Worm (Caenorhabditis elegans) whole organism, L2 larva: ENCODE data around the gene C07G1.15.

Experiments used
- R02D3.7 ChIP-seq: fragments of 150-350 bp; optimal IDR thresholded peaks from 2 replicates; lab custom pipeline; 2014; ENCODE audit warnings: missing biosample characterization, missing genetic modification characterization
- ama-1 ChIP-seq: fragments of 150-350 bp; optimal IDR thresholded peaks from 2 replicates; lab custom pipeline; 2018; ENCODE audit warnings: inconsistent platforms
- lsy-2 ChIP-seq, 2 experiments: fragments of 150-350 bp in 1 of 2; sonication (generic microtip) in 1 of 2; optimal IDR thresholded peaks; 2 replicates each; lab custom pipeline; 2014 to 2017; ENCODE audit warnings: missing biosample characterization in 2 of 2, missing genetic modification characterization in 2 of 2
- mab-5 ChIP-seq: fragments of 150-350 bp; optimal IDR thresholded peaks from 2 replicates; lab custom pipeline; 2014; ENCODE audit warnings: missing biosample characterization, missing genetic modification characterization
- mbf-1 ChIP-seq: sonication (generic microtip); optimal IDR thresholded peaks from 2 replicates; lab custom pipeline; 2017; ENCODE audit warnings: missing biosample characterization, missing genetic modification characterization
- mdl-1 ChIP-seq, 2 experiments: fragments of 150-350 bp in 1 of 2; sonication (generic microtip) in 1 of 2; optimal IDR thresholded peaks; 2 replicates each; lab custom pipeline; 2017; ENCODE audit warnings: missing biosample characterization in 2 of 2, missing genetic modification characterization in 2 of 2
- nhr-12 ChIP-seq: fragments of 150-350 bp; optimal IDR thresholded peaks from 2 replicates; lab custom pipeline; 2014; ENCODE audit warnings: missing biosample characterization, missing genetic modification characterization
- nhr-237 ChIP-seq: fragments of 150-350 bp; optimal IDR thresholded peaks from 2 replicates; lab custom pipeline; 2014; ENCODE audit warnings: missing biosample characterization, missing genetic modification characterization
- skn-1 ChIP-seq: sonication (generic microtip); optimal IDR thresholded peaks from 2 replicates; lab custom pipeline; 2017; ENCODE audit warnings: missing biosample characterization, missing genetic modification characterization
- sma-9 ChIP-seq, 2 experiments: fragments of 150-350 bp in 1 of 2; sonication (generic microtip) in 1 of 2; optimal IDR thresholded peaks; 2 replicates each; lab custom pipeline; 2014 to 2016; ENCODE audit warnings: missing genetic modification characterization in 2 of 2, mild to moderate bottlenecking in 1 of 2, missing biosample characterization in 1 of 2, missing compliant biosample characterization in 1 of 2, missing genetic modification reagents in 1 of 2, moderate library complexity in 1 of 2
- snpc-4 ChIP-seq: fragments of 150-350 bp; optimal IDR thresholded peaks from 2 replicates; lab custom pipeline; 2014; ENCODE audit warnings: missing biosample characterization, missing genetic modification characterization
- ztf-4 ChIP-seq: fragments of 150-350 bp; optimal IDR thresholded peaks from 2 replicates; lab custom pipeline; 2014; ENCODE audit warnings: missing biosample characterization, missing genetic modification characterization

- TF ChIP-seq mdl-1 (tag; optimal IDR thresholded peaks at IDR 0.05; lab: Kevin White, UChicago) = no peak
- no peak for TF ChIP-seq skn-1 (tag; lab: Kevin White, UChicago)
- no peak for TF ChIP-seq R02D3.7 (tag; lab: Kevin White, UChicago)
- no peak for TF ChIP-seq ama-1
- no peak for TF ChIP-seq mab-5 (tag; lab: Kevin White, UChicago)
- no peak for TF ChIP-seq ztf-4 (tag; lab: Kevin White, UChicago)
- TF ChIP-seq nhr-12 = no peak
- no peak for TF ChIP-seq nhr-237 (tag; lab: Kevin White, UChicago)
- no peak for TF ChIP-seq sma-9 (GFP tag; optimal IDR thresholded peaks at IDR 0.05; lab: Kevin White, UChicago)
- no peak for TF ChIP-seq sma-9 (tag; optimal IDR thresholded peaks at IDR 0.05; lab: Kevin White, UChicago)
- no peak for TF ChIP-seq lsy-2 (tag; optimal IDR thresholded peaks at IDR 0.05; lab: Kevin White, UChicago)
- TF ChIP-seq mbf-1 (tag; lab: Kevin White, UChicago) = no peak
- TF ChIP-seq snpc-4 (tag; lab: Kevin White, UChicago) = no peak
Observed at ce11 chrIV:8136548-8136947, 33.2 kb upstream of the C07G1.15 start.
